Worm (Caenorhabditis elegans): Measurements from ENCODE around the gene Y39B6A.3.

The Y39B6A.3 gene

ce11 chrV:19158664-19159063 is 31.1 kb downstream of the Y39B6A.3 start, which contains the start of gene Y39B6A.5 (continued):
- TF ChIP-seq Y75B8A.6 (GFP tag; IDR thresholded peaks at IDR 0.05) (no peak), mxl-3 (GFP tag; optimal IDR thresholded peaks at IDR 0.05) (no peak), F49E8.2 (tag; optimal IDR thresholded peaks at IDR 0.05; ENCODE audit: borderline replicate concordance) (no peak), egl-43 (GFP tag; IDR thresholded peaks at IDR 0.05) (no peak), snpc-1.2 (GFP tag; IDR thresholded peaks at IDR 0.05) (no peak), zfp-3 (GFP tag; conservative IDR thresholded peaks at IDR 0.05) (no peak), snpc-4 (tag; optimal IDR thresholded peaks at IDR 0.05) (no peak), nhr-102 (tag; optimal IDR thresholded peaks at IDR 0.05) (peak; percentile 78), zfp-2 (tag; optimal IDR thresholded peaks at IDR 0.05) (no peak), aha-1 (tag) (peak; percentile 80), dmd-9 (GFP tag; IDR thresholded peaks at IDR 0.05) (no peak), egl-27 (tag; optimal IDR thresholded peaks at IDR 0.05) (no peak), T20F7.1 (GFP tag; optimal IDR thresholded peaks at IDR 0.05) (peak; percentile 80), lin-13 (GFP tag; optimal IDR thresholded peaks at IDR 0.05) (peak; percentile 83), Y105C5A.15 (GFP tag; IDR thresholded peaks at IDR 0.05) (no peak), fkh-10 (GFP tag; optimal IDR thresholded peaks at IDR 0.05) (no peak), ama-1 (optimal IDR thresholded peaks at IDR 0.05) (no peak), nhr-10 (tag; optimal IDR thresholded peaks at IDR 0.05) (peak; percentile 65), pqm-1 (tag; optimal IDR thresholded peaks at IDR 0.05) (peak; percentile 98), hlh-11 (tag; optimal IDR thresholded peaks at IDR 0.05) (peak; percentile 90), lin-29 (GFP tag; IDR thresholded peaks at IDR 0.05) (no peak), hif-1 (tag; optimal IDR thresholded peaks at IDR 0.05) (peak in 1 of 2 experiments; percentile 46), rbr-2 (tag; optimal IDR thresholded peaks at IDR 0.05) (peak; percentile 14), F44E2.7 (GFP tag; IDR thresholded peaks at IDR 0.05) (no peak), nhr-6 (tag; optimal IDR thresholded peaks at IDR 0.05) (peak; percentile 95), F26F4.8 (GFP tag; conservative IDR thresholded peaks at IDR 0.05) (no peak), ZK337.2 (GFP tag; IDR thresholded peaks at IDR 0.05) (no peak), nhr-48 (tag; optimal IDR thresholded peaks at IDR 0.05) (peak; percentile 65), vab-7 (GFP tag; IDR thresholded peaks at IDR 0.05) (no peak), jun-1 (tag; optimal IDR thresholded peaks at IDR 0.05) (peak; percentile 48), saeg-2 (GFP tag; IDR thresholded peaks at IDR 0.05) (no peak), mes-2 (tag; optimal IDR thresholded peaks at IDR 0.05; ENCODE audit: poor library complexity, severe bottlenecking) (peak; percentile 81), dmd-8 (GFP tag; IDR thresholded peaks at IDR 0.05) (no peak), ceh-82 (tag; optimal IDR thresholded peaks at IDR 0.05) (no peak), unc-130 (GFP tag; optimal IDR thresholded peaks at IDR 0.05) (no peak), nhr-25 (tag; optimal IDR thresholded peaks at IDR 0.05; ENCODE audit: borderline replicate concordance, insufficient read depth) (no peak), nhr-77 (tag; optimal IDR thresholded peaks at IDR 0.05) (peak; percentile 93), Y5F2A.4 (GFP tag; optimal IDR thresholded peaks at IDR 0.05) (no peak), dpl-1 (GFP tag; optimal IDR thresholded peaks at IDR 0.05) (no peak), ceh-62 (tag; optimal IDR thresholded peaks at IDR 0.05) (no peak), hlh-30 (tag; optimal IDR thresholded peaks at IDR 0.05; ENCODE audit: insufficient read depth) (peak; percentile 30), unc-39 (tag; optimal IDR thresholded peaks at IDR 0.05) (no peak), lin-1 (GFP tag; IDR thresholded peaks at IDR 0.05) (peak; percentile 94), D1046.2 (GFP tag; IDR thresholded peaks at IDR 0.05) (no peak), spr-3 (GFP tag; optimal IDR thresholded peaks at IDR 0.05) (no peak), cey-2 (tag; optimal IDR thresholded peaks at IDR 0.05; ENCODE audit: borderline replicate concordance, insufficient read depth) (peak; percentile 71), daf-12 (tag; optimal IDR thresholded peaks at IDR 0.05) (no peak), mxl-2 (GFP tag; conservative IDR thresholded peaks at IDR 0.05) (no peak), madf-9 (GFP tag; conservative IDR thresholded peaks at IDR 0.05) (no peak; the same call in 1 of the 2 replicates), ztf-11 (tag; optimal IDR thresholded peaks at IDR 0.05) (no peak), mep-1 (tag; optimal IDR thresholded peaks at IDR 0.05) (peak; percentile 84), mdl-1 (tag; optimal IDR thresholded peaks at IDR 0.05) (peak in 1 of 2 experiments; percentile 53)
